Fruit fly (Drosophila melanogaster) whole organism, embryonic: ENCODE data around the gene CG15877.
A peak's percentile ranks its signal among the peaks of the same experiment; 100 is the strongest.

Experiments
- CG10565 ChIP-seq: fragments of 200-800 bp; sonication (Bioruptor generic); optimal IDR thresholded peaks from 3 replicates; lab custom pipeline; 2016; ENCODE audit warnings: missing biosample characterization, mild to moderate bottlenecking, missing genetic modification characterization
- CG11398 ChIP-seq: fragments of 200-800 bp; sonication (Bioruptor generic); optimal IDR thresholded peaks from 2 replicates; lab custom pipeline; 2016; ENCODE audit warnings: missing biosample characterization, missing genetic modification characterization
- CG12391 ChIP-seq: fragments of 200-800 bp; sonication (Bioruptor generic); optimal IDR thresholded peaks from 3 replicates; lab custom pipeline; 2018; ENCODE audit warnings: missing biosample characterization, mild to moderate bottlenecking, missing genetic modification characterization, moderate library complexity
- CG13296 ChIP-seq: fragments of 200-800 bp; sonication (Bioruptor generic); optimal IDR thresholded peaks from 3 replicates; lab custom pipeline; 2018; ENCODE audit warnings: missing biosample characterization, mild to moderate bottlenecking, missing genetic modification characterization
- CG14667 ChIP-seq: fragments of 200-800 bp; sonication (Bioruptor generic); IDR thresholded peaks from 2 replicates; pipeline ENCODE4 v1.3.6; 2022; ENCODE audit warnings: missing biosample characterization, missing genetic modification characterization
- CG1529 ChIP-seq: fragments of 200-800 bp; sonication (Bioruptor generic); optimal IDR thresholded peaks from 3 replicates; lab custom pipeline; 2018; ENCODE audit warnings: missing biosample characterization, missing genetic modification characterization
- CG16813 ChIP-seq: fragments of 200-800 bp; sonication (Bioruptor generic); IDR thresholded peaks from 3 replicates; pipeline ENCODE4 v1.3.6; 2022; ENCODE audit warnings: missing biosample characterization, missing genetic modification characterization; ENCODE audit not compliant: partially characterized antibody
- CG17385 ChIP-seq: fragments of 200-800 bp; sonication (Bioruptor generic); optimal IDR thresholded peaks from 3 replicates; lab custom pipeline; 2018; ENCODE audit warnings: missing biosample characterization, mild to moderate bottlenecking, missing genetic modification characterization
- CG3281 ChIP-seq: fragments of 200-800 bp; sonication (Bioruptor generic); optimal IDR thresholded peaks from 3 replicates; lab custom pipeline; 2017; ENCODE audit warnings: missing biosample characterization, mild to moderate bottlenecking, missing genetic modification characterization
- CG34376 ChIP-seq: fragments of 200-800 bp; sonication (Bioruptor generic); optimal IDR thresholded peaks from 2 replicates; lab custom pipeline; 2018; ENCODE audit warnings: missing biosample characterization, mild to moderate bottlenecking, missing genetic modification characterization
- CG3838 ChIP-seq: fragments of 200-800 bp; sonication (Bioruptor generic); optimal IDR thresholded peaks from 3 replicates; lab custom pipeline; 2016; ENCODE audit warnings: missing biosample characterization, missing genetic modification characterization
- CG5180 ChIP-seq: fragments of 200-800 bp; sonication (Bioruptor generic); optimal IDR thresholded peaks from 3 replicates; lab custom pipeline; 2017; ENCODE audit warnings: missing biosample characterization, missing genetic modification characterization, mild to moderate bottlenecking, moderate library complexity, missing genetic modification reagents
- CG8359 ChIP-seq: fragments of 200-800 bp; sonication (Bioruptor generic); optimal IDR thresholded peaks from 2 replicates; lab custom pipeline; 2017; ENCODE audit warnings: missing biosample characterization, mild to moderate bottlenecking, missing genetic modification characterization, borderline replicate concordance
- CG8924 ChIP-seq: fragments of 200-800 bp; optimal IDR thresholded peaks from 3 replicates; lab custom pipeline; 2019; ENCODE audit warnings: missing biosample characterization, mild to moderate bottlenecking, missing genetic modification characterization, moderate library complexity
- CG9437 ChIP-seq: fragments of 200-800 bp; sonication (Bioruptor generic); optimal IDR thresholded peaks from 2 replicates; lab custom pipeline; 2018; ENCODE audit warnings: missing biosample characterization, mild to moderate bottlenecking, missing genetic modification characterization
- CTCF ChIP-seq: fragments of 200-800 bp; sonication (Bioruptor generic); optimal IDR thresholded peaks from 2 replicates; lab custom pipeline; 2017; ENCODE audit warnings: missing biosample characterization, mild to moderate bottlenecking, missing genetic modification characterization, moderate library complexity
- Deaf1 ChIP-seq: fragments of 200-800 bp; optimal IDR thresholded peaks from 3 replicates; lab custom pipeline; 2019; ENCODE audit warnings: missing biosample characterization, mild to moderate bottlenecking, missing genetic modification characterization, moderate library complexity
- Fer1 ChIP-seq: fragments of 200-800 bp; sonication (Bioruptor generic); optimal IDR thresholded peaks from 2 replicates; lab custom pipeline; 2017; ENCODE audit warnings: missing biosample characterization, mild to moderate bottlenecking, missing genetic modification characterization
- GATAe ChIP-seq: fragments of 200-800 bp; sonication (Bioruptor generic); conservative IDR thresholded peaks from 2 replicates; pipeline ENCODE4 v1.3.6; 2022; ENCODE audit warnings: missing biosample characterization, missing genetic modification characterization
- Med ChIP-seq: fragments of 200-800 bp; sonication (Bioruptor generic); peaks from one replicate; lab custom pipeline; 2016; ENCODE audit warnings: missing biosample characterization, missing genetic modification characterization, mild to moderate bottlenecking, inconsistent platforms, moderate library complexity
- Myb ChIP-seq: fragments of 200-800 bp; sonication (Bioruptor generic); optimal IDR thresholded peaks from 2 replicates; lab custom pipeline; 2016; ENCODE audit warnings: missing biosample characterization, missing genetic modification characterization
- Oli ChIP-seq: fragments of 200-800 bp; sonication (Bioruptor generic); optimal IDR thresholded peaks from 2 replicates; lab custom pipeline; 2018; ENCODE audit warnings: missing biosample characterization, mild to moderate bottlenecking, missing genetic modification characterization, moderate library complexity
- Optix ChIP-seq: fragments of 200-800 bp; sonication (Bioruptor generic); IDR thresholded peaks from 3 replicates; pipeline ENCODE4 v1.3.6; 2022; ENCODE audit warnings: missing biosample characterization, missing genetic modification characterization
- Spps ChIP-seq: fragments of 200-800 bp; sonication (Bioruptor generic); optimal IDR thresholded peaks from 2 replicates; lab custom pipeline; 2018; ENCODE audit warnings: missing biosample characterization, mild to moderate bottlenecking, missing genetic modification characterization
- ara ChIP-seq: fragments of 200-800 bp; sonication (Bioruptor generic); IDR thresholded peaks from 2 replicates; pipeline ENCODE4 v1.3.6; 2022; ENCODE audit warnings: missing biosample characterization, missing genetic modification characterization
- bbx ChIP-seq: fragments of 200-800 bp; sonication (Bioruptor generic); IDR thresholded peaks from 2 replicates; pipeline ENCODE4 v1.3.6; 2022; ENCODE audit warnings: missing biosample characterization, missing genetic modification characterization; ENCODE audit not compliant: partially characterized antibody
- chinmo ChIP-seq: fragments of 200-800 bp; sonication (Bioruptor generic); IDR thresholded peaks from 4 replicates; pipeline ENCODE4 v1.3.6; 2022; ENCODE audit warnings: missing biosample characterization, missing genetic modification characterization; ENCODE audit not compliant: partially characterized antibody
- crol ChIP-seq: fragments of 200-800 bp; sonication (Bioruptor generic); IDR thresholded peaks from 2 replicates; pipeline ENCODE4 v1.3.6; 2022; ENCODE audit warnings: missing biosample characterization, missing genetic modification characterization
- disco-r ChIP-seq: fragments of 200-800 bp; sonication (Bioruptor generic); optimal IDR thresholded peaks from 2 replicates; lab custom pipeline; 2016; ENCODE audit warnings: missing biosample characterization, missing genetic modification characterization
- dysf ChIP-seq: fragments of 200-800 bp; sonication (Bioruptor generic); IDR thresholded peaks from 3 replicates; pipeline ENCODE4 v1.3.6; 2022; ENCODE audit warnings: missing biosample characterization, missing genetic modification characterization
- exex ChIP-seq: fragments of 200-800 bp; sonication (Bioruptor generic); optimal IDR thresholded peaks from 4 replicates; lab custom pipeline; 2018; ENCODE audit warnings: missing biosample characterization, mild to moderate bottlenecking, missing genetic modification characterization, moderate library complexity
- fd3F ChIP-seq: fragments of 200-800 bp; sonication (Bioruptor generic); optimal IDR thresholded peaks from 2 replicates; lab custom pipeline; 2018; ENCODE audit warnings: missing biosample characterization, mild to moderate bottlenecking, missing genetic modification characterization, moderate library complexity
- grn ChIP-seq: fragments of 200-800 bp; sonication (Bioruptor generic); optimal IDR thresholded peaks from 3 replicates; lab custom pipeline; 2017; ENCODE audit warnings: missing biosample characterization, missing genetic modification characterization
- klu ChIP-seq: fragments of 200-800 bp; sonication (Bioruptor generic); IDR thresholded peaks from 2 replicates; pipeline ENCODE4 v1.3.6; 2022; ENCODE audit warnings: missing biosample characterization, missing genetic modification characterization
- mirr ChIP-seq: fragments of 200-800 bp; sonication (Bioruptor generic); optimal IDR thresholded peaks from 3 replicates; lab custom pipeline; 2018; ENCODE audit warnings: missing biosample characterization, mild to moderate bottlenecking, missing genetic modification characterization
- nerfin-1 ChIP-seq: fragments of 200-800 bp; sonication (Bioruptor generic); optimal IDR thresholded peaks from 3 replicates; lab custom pipeline; 2019; ENCODE audit warnings: missing biosample characterization, mild to moderate bottlenecking, missing genetic modification characterization, moderate library complexity
- pfk ChIP-seq: fragments of 200-800 bp; sonication (Bioruptor generic); optimal IDR thresholded peaks from 2 replicates; lab custom pipeline; 2018; ENCODE audit warnings: missing biosample characterization, mild to moderate bottlenecking, missing genetic modification characterization, moderate library complexity
- pnt ChIP-seq: fragments of 200-800 bp; sonication (Bioruptor generic); optimal IDR thresholded peaks from 3 replicates; lab custom pipeline; 2016; ENCODE audit warnings: missing biosample characterization, missing genetic modification characterization
- repo ChIP-seq: fragments of 200-800 bp; sonication (Bioruptor generic); optimal IDR thresholded peaks from 2 replicates; lab custom pipeline; 2016; ENCODE audit warnings: missing biosample characterization, missing genetic modification characterization
- sens ChIP-seq: fragments of 200-800 bp; sonication (Bioruptor generic); peaks from one replicate; lab custom pipeline; 2016; ENCODE audit warnings: missing biosample characterization, missing genetic modification characterization
- slou ChIP-seq: fragments of 200-800 bp; sonication (Bioruptor generic); optimal IDR thresholded peaks from 3 replicates; lab custom pipeline; 2016; ENCODE audit warnings: missing biosample characterization, missing genetic modification characterization
- sug ChIP-seq: fragments of 200-800 bp; optimal IDR thresholded peaks from 2 replicates; lab custom pipeline; 2019; ENCODE audit warnings: missing biosample characterization, mild to moderate bottlenecking, missing genetic modification characterization, moderate library complexity

CG15877 gene

DNA sequence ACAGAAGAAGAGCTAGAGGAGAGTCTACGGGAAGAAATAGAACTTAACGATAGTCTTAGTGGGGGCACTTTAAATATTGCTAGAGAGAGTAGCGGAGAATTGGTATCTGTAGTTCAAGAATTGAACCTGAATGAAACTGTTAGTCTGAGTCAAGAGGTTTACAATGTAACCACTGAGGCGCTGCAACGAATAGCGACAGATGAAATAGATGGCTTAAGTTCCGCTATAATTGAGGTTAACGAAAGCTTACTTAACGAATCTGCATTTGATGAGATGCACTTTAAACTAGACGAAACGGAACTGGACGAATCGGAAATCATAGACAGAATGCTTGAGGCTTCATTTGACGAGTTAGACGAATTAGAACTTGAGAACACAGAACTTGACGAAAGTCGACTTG is 29.9 kb upstream of the CG15877 start:
- TF ChIP-seq repo (GFP tag; lab: Kevin White, UChicago) = no peak
- peak; percentile 58 for TF ChIP-seq CTCF (GFP tag; lab: Kevin White, UChicago)

DNA sequence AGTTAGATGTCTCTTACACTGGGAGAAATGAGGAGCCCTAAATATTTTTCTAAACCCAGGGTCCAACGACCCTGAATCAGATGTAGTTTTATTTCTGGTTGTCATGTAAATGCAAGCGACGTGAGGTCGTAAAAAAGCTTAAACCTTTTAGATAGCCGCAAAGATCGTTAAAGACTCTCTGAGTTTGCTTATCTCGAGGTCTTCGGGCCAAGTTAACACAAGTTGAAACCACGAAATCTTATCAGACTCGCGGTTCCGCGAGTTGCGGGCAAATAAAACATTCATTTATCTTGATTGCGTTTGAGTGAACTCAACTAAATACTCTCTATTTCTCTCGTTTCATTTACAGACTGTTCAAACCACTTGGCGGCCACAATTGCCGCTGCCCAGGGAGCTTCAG is 24.9 kb upstream of the CG15877 start:
- TF ChIP-seq Med (peak; percentile 47), CG8924 (no peak), fd3F (GFP tag; lab: Kevin White, UChicago) (no peak), Fer1 (peak; percentile 43), ara (GFP tag; lab: Robert Waterston, UW) (no peak), CG34376 (GFP tag; lab: Kevin White, UChicago) (peak; percentile 70), CG3838 (no peak), CG3281 (GFP tag; lab: Kevin White, UChicago) (peak; percentile 5), CG12391 (tag; lab: Kevin White, UChicago) (no peak), Myb (GFP tag; lab: Kevin White, UChicago) (no peak), CG17385 (no peak), mirr (peak; percentile 73), dysf (no peak), sug (tag; lab: Kevin White, UChicago) (peak; percentile 45), Oli (tag; lab: Kevin White, UChicago) (no peak), sens (GFP tag; lab: Kevin White, UChicago) (peak; percentile 55), CG5180 (GFP tag; lab: Kevin White, UChicago) (no peak), slou (no peak), klu (no peak), CG13296 (GFP tag; lab: Kevin White, UChicago) (no peak), CG1529 (GFP tag; lab: Kevin White, UChicago) (no peak), pnt (GFP tag; lab: Kevin White, UChicago) (no peak), crol (GFP tag; lab: Robert Waterston, UW) (no peak), Deaf1 (peak; percentile 18), disco-r (GFP tag; lab: Kevin White, UChicago) (no peak), pfk (GFP tag; lab: Kevin White, UChicago) (no peak), nerfin-1 (tag; lab: Kevin White, UChicago) (no peak), Spps (tag; lab: Kevin White, UChicago) (no peak), CG9437 (no peak), CG14667 (GFP tag; lab: Robert Waterston, UW) (no peak), grn (GFP tag; lab: Kevin White, UChicago) (peak; percentile 68), chinmo (0 out of 4 replicates have a peak, but pooled peaks have one; percentile 53), CG11398 (no peak), CG16813 (GFP tag; lab: Robert Waterston, UW) (no peak), exex (tag; lab: Kevin White, UChicago) (peak; percentile 54), CG8359 (GFP tag; lab: Kevin White, UChicago) (no peak), Optix (GFP tag; lab: Robert Waterston, UW) (no peak), CG10565 (GFP tag; lab: Kevin White, UChicago) (no peak), GATAe (GFP tag; lab: Robert Waterston, UW) (peak; percentile 18; the same call in 1 of the 2 replicates), bbx (no peak)
- TF ChIP-seq, all 482 proteins: peak for 12
